Fruit fly (Drosophila melanogaster): Measurements from ENCODE around the gene CkIalpha.

The CkIalpha gene

DNA sequence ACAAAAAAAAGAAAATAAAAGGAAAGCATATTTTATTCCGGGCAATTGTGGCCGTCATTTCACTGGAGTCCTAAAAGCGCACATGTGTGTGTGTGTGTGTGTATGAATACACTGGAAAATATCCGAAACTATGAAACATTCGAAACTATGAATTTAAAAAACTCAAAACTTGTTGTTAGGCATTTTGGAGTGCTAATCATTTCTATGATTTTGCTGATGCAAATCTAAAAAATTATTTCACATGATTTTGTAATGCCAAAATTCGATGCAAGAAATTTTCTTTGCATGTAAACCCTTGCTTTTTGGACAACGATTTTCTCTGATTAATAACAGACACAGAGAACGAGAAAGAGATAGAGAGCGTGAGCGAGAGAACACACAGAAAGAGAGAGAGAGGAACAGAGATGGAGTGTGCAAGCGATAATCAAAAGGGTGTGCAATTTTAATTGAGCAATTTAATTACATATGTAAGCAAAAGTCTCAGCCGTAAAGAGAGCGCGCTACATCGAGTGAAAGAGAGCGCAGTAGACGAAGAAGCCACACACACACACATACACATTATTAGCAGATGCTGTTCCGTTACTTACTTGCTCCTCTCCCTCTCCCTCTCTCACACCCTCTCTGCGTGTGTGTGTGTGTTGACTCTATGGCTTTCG, 45.8 kb downstream of the CkIalpha start (continued):
- TF ChIP-seq D19A (tag; optimal IDR thresholded peaks at IDR 0.05) (no peak), CG8089 (GFP tag; optimal IDR thresholded peaks at IDR 0.05) (no peak), CG11456 (GFP tag; IDR thresholded peaks at IDR 0.05) (no peak), CG6791 (GFP tag; IDR thresholded peaks at IDR 0.05; ENCODE audit: partially characterized antibody) (no peak), trh (GFP tag; optimal IDR thresholded peaks at IDR 0.05) (no peak), Hsf (GFP tag; optimal IDR thresholded peaks at IDR 0.05) (peak; percentile 35), fd3F (GFP tag; optimal IDR thresholded peaks at IDR 0.05) (no peak), CG8924 (tag; optimal IDR thresholded peaks at IDR 0.05) (peak; percentile 34), Meics (GFP tag; optimal IDR thresholded peaks at IDR 0.05) (peak; percentile 34), CG3281 (GFP tag; optimal IDR thresholded peaks at IDR 0.05) (peak; percentile 11), Kr (GFP tag; optimal IDR thresholded peaks at IDR 0.05) (no peak), CG13123 (GFP tag; optimal IDR thresholded peaks at IDR 0.05) (no peak), CG6854 (GFP tag; optimal IDR thresholded peaks at IDR 0.05) (no peak), CG1024 (GFP tag; IDR thresholded peaks at IDR 0.05) (no peak), E2f1 (GFP tag; IDR thresholded peaks at IDR 0.05) (peak; percentile 27; the same call in 1 of the 2 replicates), CG1832 (GFP tag; optimal IDR thresholded peaks at IDR 0.05) (peak; percentile 17), dpn (GFP tag; optimal IDR thresholded peaks at IDR 0.05) (peak in 1 of 2 experiments; percentile 25), Hr3 (GFP tag; optimal IDR thresholded peaks at IDR 0.05) (peak; percentile 13), CG13424 (tag; optimal IDR thresholded peaks at IDR 0.05) (peak; percentile 44), row (GFP tag; IDR thresholded peaks at IDR 0.05) (peak; percentile 77), HHEX (GFP tag; optimal IDR thresholded peaks at IDR 0.05) (no peak), CG4424 (GFP tag; optimal IDR thresholded peaks at IDR 0.05) (peak; percentile 35), Blimp-1 (GFP tag; optimal IDR thresholded peaks at IDR 0.05) (peak; percentile 34), CG9876 (GFP tag; optimal IDR thresholded peaks at IDR 0.05) (no peak), ftz-f1 (GFP tag; optimal IDR thresholded peaks at IDR 0.05) (no peak), en (GFP tag; optimal IDR thresholded peaks at IDR 0.05) (no peak), CG9817 (tag; optimal IDR thresholded peaks at IDR 0.05) (peak; percentile 16), bcd (GFP tag; optimal IDR thresholded peaks at IDR 0.05) (peak; percentile 24), ci (GFP tag; IDR thresholded peaks at IDR 0.05) (peak; percentile 79; the same call in 2 of the 3 replicates), CG11247 (GFP tag; IDR thresholded peaks at IDR 0.05) (no peak), bbx (GFP tag; IDR thresholded peaks at IDR 0.05; ENCODE audit: partially characterized antibody) (no peak), Ssrp (tag; optimal IDR thresholded peaks at IDR 0.05) (no peak), CG14050 (GFP tag; IDR thresholded peaks at IDR 0.05) (no peak), br (optimal IDR thresholded peaks at IDR 0.05) (no peak), CG3995 (GFP tag; optimal IDR thresholded peaks at IDR 0.05) (no peak), CG3163 (GFP tag; optimal IDR thresholded peaks at IDR 0.05) (no peak), BEAF-32 (GFP tag; optimal IDR thresholded peaks at IDR 0.05) (no peak), unpg (GFP tag; optimal IDR thresholded peaks at IDR 0.05) (peak; percentile 32), CG10274 (GFP tag; optimal IDR thresholded peaks at IDR 0.05) (no peak), trem (tag; optimal IDR thresholded peaks at IDR 0.05) (peak; percentile 2), Deaf1 (tag; optimal IDR thresholded peaks at IDR 0.05) (no peak), pb (GFP tag; optimal IDR thresholded peaks at IDR 0.05) (no peak), grau (tag; optimal IDR thresholded peaks at IDR 0.05) (peak; percentile 50), CG10654 (GFP tag; optimal IDR thresholded peaks at IDR 0.05) (no peak), psq (GFP tag; optimal IDR thresholded peaks at IDR 0.05) (no peak), CG18619 (GFP tag; optimal IDR thresholded peaks at IDR 0.05) (no peak), CG1602 (GFP tag; optimal IDR thresholded peaks at IDR 0.05) (peak; percentile 12), unc-4 (GFP tag; IDR thresholded peaks at IDR 0.05; ENCODE audit: partially characterized antibody) (no peak), shn (GFP tag; optimal IDR thresholded peaks at IDR 0.05) (no peak), maf-S (GFP tag; optimal IDR thresholded peaks at IDR 0.05) (no peak), CG7556 (GFP tag; optimal IDR thresholded peaks at IDR 0.05) (peak; percentile 38)

Data from whole organism, embryonic.